Worm (Caenorhabditis elegans) whole organism, late embryonic: ENCODE measurements around the gene C06C3.7.

ENCODE experiments used
- C38D4.7 ChIP-seq: fragments of 200-800 bp; sonication (Bioruptor generic); optimal IDR thresholded peaks from 2 replicates; lab custom pipeline; 2018; ENCODE audit warnings: mild to moderate bottlenecking, missing genetic modification characterization, moderate library complexity, missing compliant biosample characterization
- K02D7.2 ChIP-seq: sonication (generic microtip); optimal IDR thresholded peaks from 2 replicates; lab custom pipeline; 2017; ENCODE audit warnings: mild to moderate bottlenecking, missing genetic modification characterization, missing compliant biosample characterization
- T23F11.4 ChIP-seq: fragments of 200-800 bp; sonication (Bioruptor generic); optimal IDR thresholded peaks from 2 replicates; lab custom pipeline; 2018; ENCODE audit warnings: mild to moderate bottlenecking, missing genetic modification characterization, missing compliant biosample characterization
- Y22D7AL.16 ChIP-seq: sonication (generic microtip); optimal IDR thresholded peaks from 2 replicates; lab custom pipeline; 2016; ENCODE audit warnings: missing genetic modification characterization, missing compliant biosample characterization
- ahr-1 ChIP-seq: sonication (generic microtip); optimal IDR thresholded peaks from 2 replicates; lab custom pipeline; 2016; ENCODE audit warnings: missing genetic modification characterization, missing compliant biosample characterization
- ama-1 ChIP-seq: fragments of 150-350 bp; optimal IDR thresholded peaks from 2 replicates; lab custom pipeline; 2014
- ceh-24 ChIP-seq: sonication (generic microtip); optimal IDR thresholded peaks from 2 replicates; lab custom pipeline; 2016; ENCODE audit warnings: mild to moderate bottlenecking, missing genetic modification characterization, missing compliant biosample characterization
- ceh-45 ChIP-seq: fragments of 200-800 bp; sonication (Bioruptor generic); IDR thresholded peaks from 2 replicates; pipeline ENCODE4 v1.3.6; 2022; ENCODE audit warnings: missing genetic modification reagents, missing genetic modification characterization, missing compliant biosample characterization
- ceh-48 ChIP-seq: sonication (generic microtip); optimal IDR thresholded peaks from 2 replicates; lab custom pipeline; 2016; ENCODE audit warnings: missing genetic modification characterization, inconsistent platforms, missing compliant biosample characterization
- ceh-6 ChIP-seq: fragments of 200-800 bp; sonication (Bioruptor generic); optimal IDR thresholded peaks from 2 replicates; lab custom pipeline; 2018; ENCODE audit warnings: mild to moderate bottlenecking, missing genetic modification characterization, missing compliant biosample characterization
- ceh-9 ChIP-seq: sonication (generic microtip); optimal IDR thresholded peaks from 2 replicates; lab custom pipeline; 2016; ENCODE audit warnings: mild to moderate bottlenecking, missing genetic modification characterization, inconsistent platforms, missing compliant biosample characterization
- dve-1 ChIP-seq: sonication (generic microtip); optimal IDR thresholded peaks from 2 replicates; lab custom pipeline; 2017; ENCODE audit warnings: antibody characterized with exemption, mild to moderate bottlenecking, missing genetic modification characterization, missing compliant biosample characterization
- elt-2 ChIP-seq: sonication (generic microtip); optimal IDR thresholded peaks from 2 replicates; lab custom pipeline; 2016; ENCODE audit warnings: missing genetic modification reagents, missing genetic modification characterization, missing compliant biosample characterization
- elt-4 ChIP-seq: sonication (generic microtip); optimal IDR thresholded peaks from 2 replicates; lab custom pipeline; 2016; ENCODE audit warnings: missing genetic modification characterization, missing compliant biosample characterization
- ets-4 ChIP-seq: sonication (generic microtip); optimal IDR thresholded peaks from 2 replicates; lab custom pipeline; 2016; ENCODE audit warnings: missing genetic modification characterization, missing compliant biosample characterization
- fkh-6 ChIP-seq: sonication (generic microtip); optimal IDR thresholded peaks from 2 replicates; lab custom pipeline; 2016; ENCODE audit warnings: missing genetic modification characterization, missing compliant biosample characterization
- gmeb-2 ChIP-seq: sonication (generic microtip); optimal IDR thresholded peaks from 2 replicates; lab custom pipeline; 2016; ENCODE audit warnings: missing genetic modification characterization, inconsistent platforms, missing compliant biosample characterization
- hlh-13 ChIP-seq: fragments of 200-800 bp; sonication (Bioruptor generic); optimal IDR thresholded peaks from 2 replicates; lab custom pipeline; 2018; ENCODE audit warnings: mild to moderate bottlenecking, missing genetic modification characterization, missing compliant biosample characterization
- hlh-15 ChIP-seq: sonication (generic microtip); optimal IDR thresholded peaks from 2 replicates; lab custom pipeline; 2016; ENCODE audit warnings: missing genetic modification characterization, missing compliant biosample characterization
- lim-6 ChIP-seq: sonication (generic microtip); optimal IDR thresholded peaks from 2 replicates; lab custom pipeline; 2016; ENCODE audit warnings: missing genetic modification characterization, missing compliant biosample characterization
- lin-11 ChIP-seq: fragments of 200-800 bp; sonication (Bioruptor generic); optimal IDR thresholded peaks from 2 replicates; lab custom pipeline; 2018; ENCODE audit warnings: mild to moderate bottlenecking, missing genetic modification characterization, missing compliant biosample characterization
- nhr-11 ChIP-seq: fragments of 150-350 bp; optimal IDR thresholded peaks from 2 replicates; lab custom pipeline; 2014; ENCODE audit warnings: missing biosample characterization, missing genetic modification characterization
- nhr-232 ChIP-seq: sonication (generic microtip); optimal IDR thresholded peaks from 2 replicates; lab custom pipeline; 2016; ENCODE audit warnings: missing genetic modification characterization, missing compliant biosample characterization
- npax-4 ChIP-seq: sonication (generic microtip); optimal IDR thresholded peaks from 2 replicates; lab custom pipeline; 2016; ENCODE audit warnings: missing genetic modification characterization, missing compliant biosample characterization
- pha-2 ChIP-seq: sonication (generic microtip); optimal IDR thresholded peaks from 2 replicates; lab custom pipeline; 2017; ENCODE audit warnings: mild to moderate bottlenecking, missing genetic modification characterization, missing compliant biosample characterization
- pha-4 ChIP-seq: fragments of 150-350 bp; optimal IDR thresholded peaks from 2 replicates; lab custom pipeline; 2018; ENCODE audit warnings: missing biosample characterization, missing genetic modification reagents, missing genetic modification characterization
- pqm-1 ChIP-seq: sonication (generic microtip); optimal IDR thresholded peaks from 2 replicates; lab custom pipeline; 2016; ENCODE audit warnings: missing genetic modification characterization, missing compliant biosample characterization
- ref-2 ChIP-seq: sonication (generic microtip); optimal IDR thresholded peaks from 2 replicates; lab custom pipeline; 2016; ENCODE audit warnings: missing genetic modification characterization, missing compliant biosample characterization
- rnt-1 ChIP-seq: sonication (generic microtip); optimal IDR thresholded peaks from 2 replicates; lab custom pipeline; 2016; ENCODE audit warnings: missing genetic modification characterization, missing compliant biosample characterization
- sox-4 ChIP-seq: sonication (generic microtip); optimal IDR thresholded peaks from 2 replicates; lab custom pipeline; 2017; ENCODE audit warnings: mild to moderate bottlenecking, missing genetic modification characterization, inconsistent platforms, missing compliant biosample characterization
- tbx-2 ChIP-seq: sonication (generic microtip); optimal IDR thresholded peaks from 2 replicates; lab custom pipeline; 2016; ENCODE audit warnings: missing genetic modification characterization, missing compliant biosample characterization
- tbx-7 ChIP-seq: sonication (generic microtip); optimal IDR thresholded peaks from 2 replicates; lab custom pipeline; 2016; ENCODE audit warnings: missing genotype, missing genetic modification characterization, missing compliant biosample characterization
- unc-3 ChIP-seq, 2 experiments: fragments of 200-800 bp in 1 of 2; sonication (Bioruptor generic) in 1 of 2; sonication (generic microtip) in 1 of 2; conservative IDR thresholded peaks in 1 of 2; optimal IDR thresholded peaks in 1 of 2; 2 replicates each; pipeline versions ENCODE4 v1.3.6 to Lab custom; 2016 to 2022; ENCODE audit warnings: missing compliant biosample characterization in 2 of 2, missing genetic modification characterization in 2 of 2, missing genetic modification reagents in 1 of 2
- unc-86 ChIP-seq: sonication (generic microtip); optimal IDR thresholded peaks from 2 replicates; lab custom pipeline; 2016; ENCODE audit warnings: missing genetic modification characterization, missing compliant biosample characterization
- zip-5 ChIP-seq: sonication (generic microtip); optimal IDR thresholded peaks from 2 replicates; lab custom pipeline; 2016; ENCODE audit warnings: missing genetic modification characterization, missing compliant biosample characterization
- ztf-16 ChIP-seq: sonication (generic microtip); optimal IDR thresholded peaks from 2 replicates; lab custom pipeline; 2017; ENCODE audit warnings: missing genetic modification characterization, missing compliant biosample characterization

Gene C06C3.7

ce11 chrII:9374807-9375206, 10.5 kb upstream of the C06C3.7 start, which contains the start of gene C06C3.12:
C06C3.12 (plus strand) TSS chrII:9375107.
- TF ChIP-seq hlh-15 (tag; lab: Kevin White, UChicago), result no peak
- no peak for TF ChIP-seq ahr-1

ce11 chrII:9377158-9377557, 8.2 kb upstream of the C06C3.7 start, which contains the start of gene C06C3.10:
C06C3.10 (minus strand) TSS chrII:9377258.
- TF ChIP-seq pha-2 (no peak), lin-11 (tag; lab: Kevin White, UChicago) (no peak), dve-1 (tag; lab: Kevin White, UChicago) (no peak), sox-4 (tag; lab: Kevin White, UChicago) (no peak), elt-2 (no peak), K02D7.2 (tag; lab: Kevin White, UChicago) (no peak), pqm-1 (tag; lab: Kevin White, UChicago) (no peak), gmeb-2 (tag; lab: Kevin White, UChicago) (no peak), ref-2 (tag; lab: Kevin White, UChicago) (no peak), fkh-6 (no peak), nhr-11 (no peak), unc-86 (tag; lab: Kevin White, UChicago) (no peak), ceh-9 (tag; lab: Kevin White, UChicago) (no peak), ceh-48 (no peak)

ce11 chrII:9378174-9378573, 7.2 kb upstream of the C06C3.7 start:
- TF ChIP-seq pha-4 (tag; lab: Kevin White, UChicago) (no peak), rnt-1 (no peak)

- TF ChIP-seq lim-6 (no peak), rnt-1 (no peak), elt-4 (tag; lab: Kevin White, UChicago) (no peak), ceh-6 (GFP tag; lab: Kevin White, UChicago) (no peak), Y22D7AL.16 (tag; lab: Kevin White, UChicago) (no peak), ceh-45 (GFP tag; lab: Robert Waterston, UW) (no peak), ceh-24 (tag; lab: Kevin White, UChicago) (no peak)
Observed at ce11 chrII:9379796-9380195, 5.5 kb upstream of the C06C3.7 start, which contains the start of gene srh-48. srh-48 (plus strand) TSS chrII:9380096.

DNA sequence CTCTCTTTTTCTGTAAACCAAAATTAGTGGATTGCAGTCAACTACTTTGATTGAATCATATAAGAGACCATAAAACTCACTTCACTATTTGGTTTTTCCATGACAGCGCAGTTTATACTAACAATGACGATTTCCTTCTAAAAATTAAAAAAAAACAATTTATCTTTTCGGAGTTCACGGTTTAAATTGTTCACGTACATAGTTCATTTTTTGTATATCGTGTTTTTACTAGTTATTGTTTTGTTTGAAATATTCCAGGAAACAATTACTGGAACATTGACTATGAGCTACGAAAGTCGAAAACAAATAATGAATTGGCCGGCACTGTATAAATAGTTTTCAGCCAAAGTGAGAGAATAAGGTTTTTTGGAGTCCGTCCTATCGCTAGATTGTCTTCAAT, 7.4 kb downstream of the C06C3.7 start, which contains the start of gene lido-17:
Gene lido-17 (minus strand): TSS at position 101 of the 400 bp plus-strand sequence.
- TF ChIP-seq lin-11 (tag; lab: Kevin White, UChicago), result no peak
- TF ChIP-seq tbx-2, result no peak
- no peak for TF ChIP-seq C38D4.7
- TF ChIP-seq, all 69 proteins: peak for 0

- TF ChIP-seq Y22D7AL.16 (tag; lab: Kevin White, UChicago) (no peak), ama-1 (no peak), nhr-232 (no peak), T23F11.4 (GFP tag; lab: Kevin White, UChicago) (no peak), elt-4 (tag; lab: Kevin White, UChicago) (no peak), ztf-16 (tag; lab: Kevin White, UChicago) (no peak), zip-5 (tag; lab: Kevin White, UChicago) (no peak), pqm-1 (tag; lab: Kevin White, UChicago) (no peak), npax-4 (no peak), K02D7.2 (tag; lab: Kevin White, UChicago) (no peak), hlh-13 (GFP tag; lab: Kevin White, UChicago) (no peak), tbx-7 (tag; lab: Kevin White, UChicago) (no peak), ahr-1 (no peak), ets-4 (tag; lab: Kevin White, UChicago) (no peak), gmeb-2 (tag; lab: Kevin White, UChicago) (no peak), sox-4 (tag; lab: Kevin White, UChicago) (no peak), unc-3 (GFP tag; conservative IDR thresholded peaks at IDR 0.05; lab: Robert Waterston, UW) (no peak), unc-3 (tag; optimal IDR thresholded peaks at IDR 0.05; lab: Kevin White, UChicago) (no peak), ceh-48 (no peak)
Observed at ce11 chrII:9397496-9397895, 12.2 kb downstream of the C06C3.7 start, which contains the start of gene Y51B9A.9. Y51B9A.9 (minus strand) TSS chrII:9397596.
